Fruit fly (Drosophila melanogaster) whole organism, embryonic: Measurements from ENCODE around the gene Mbs.

ENCODE experiments used
- Antp ChIP-seq: fragments of 200-800 bp; sonication (Bioruptor generic); optimal IDR thresholded peaks from 3 replicates; lab custom pipeline; 2016; ENCODE audit warnings: missing biosample characterization, missing genetic modification characterization
- Bteb2 ChIP-seq: fragments of 200-800 bp; sonication (Bioruptor generic); optimal IDR thresholded peaks from 2 replicates; lab custom pipeline; 2016; ENCODE audit warnings: missing biosample characterization, missing genetic modification characterization
- CG10209 ChIP-seq: fragments of 200-800 bp; sonication (Bioruptor generic); optimal IDR thresholded peaks from 3 replicates; lab custom pipeline; 2017; ENCODE audit warnings: missing biosample characterization, mild to moderate bottlenecking, missing genetic modification characterization, missing genetic modification reagents
- CG11247 ChIP-seq: fragments of 200-800 bp; sonication (Bioruptor generic); IDR thresholded peaks from 2 replicates; pipeline ENCODE4 v1.3.6; 2022; ENCODE audit warnings: missing biosample characterization, missing genetic modification characterization
- CG11504 ChIP-seq: fragments of 200-800 bp; sonication (Bioruptor generic); optimal IDR thresholded peaks from 3 replicates; lab custom pipeline; 2019; ENCODE audit warnings: missing biosample characterization, mild to moderate bottlenecking, missing genetic modification characterization, moderate library complexity
- CG11696 ChIP-seq: fragments of 200-800 bp; sonication (Bioruptor generic); IDR thresholded peaks from 2 replicates; pipeline ENCODE4 v1.3.6; 2022; ENCODE audit warnings: missing biosample characterization, missing genetic modification characterization
- CG1233 ChIP-seq: fragments of 200-800 bp; sonication (Bioruptor generic); optimal IDR thresholded peaks from 4 replicates; lab custom pipeline; 2018; ENCODE audit warnings: missing biosample characterization, mild to moderate bottlenecking, missing genetic modification characterization
- CG13424 ChIP-seq: fragments of 200-800 bp; sonication (Bioruptor generic); optimal IDR thresholded peaks from 2 replicates; lab custom pipeline; 2019; ENCODE audit warnings: missing biosample characterization, mild to moderate bottlenecking, missing genetic modification characterization, moderate library complexity
- CG15011 ChIP-seq: fragments of 200-800 bp; sonication (Bioruptor generic); optimal IDR thresholded peaks from 3 replicates; lab custom pipeline; 2018; ENCODE audit warnings: missing biosample characterization, mild to moderate bottlenecking, missing genetic modification characterization
- CG2202 ChIP-seq: fragments of 200-800 bp; sonication (Bioruptor generic); optimal IDR thresholded peaks from 2 replicates; lab custom pipeline; 2018; ENCODE audit warnings: missing biosample characterization, mild to moderate bottlenecking, missing genetic modification characterization
- CG3065 ChIP-seq: fragments of 200-800 bp; sonication (Bioruptor generic); optimal IDR thresholded peaks from 2 replicates; lab custom pipeline; 2016; ENCODE audit warnings: missing biosample characterization, missing genetic modification characterization
- CG32532 ChIP-seq: fragments of 200-800 bp; sonication (Bioruptor generic); IDR thresholded peaks from 2 replicates; pipeline ENCODE4 v1.3.6; 2022; ENCODE audit warnings: missing biosample characterization, missing genetic modification characterization
- CG3407 ChIP-seq: fragments of 200-800 bp; sonication (Bioruptor generic); optimal IDR thresholded peaks from 2 replicates; lab custom pipeline; 2018; ENCODE audit warnings: missing biosample characterization, mild to moderate bottlenecking, missing genetic modification characterization
- CG3847 ChIP-seq: fragments of 200-800 bp; sonication (Bioruptor generic); IDR thresholded peaks from 2 replicates; pipeline ENCODE4 v1.3.6; 2022; ENCODE audit warnings: missing biosample characterization, missing genetic modification characterization
- CG4360 ChIP-seq: fragments of 200-800 bp; sonication (Bioruptor generic); IDR thresholded peaks from 2 replicates; pipeline ENCODE4 v1.3.6; 2022; ENCODE audit warnings: missing biosample characterization, missing genetic modification characterization
- CG4424 ChIP-seq: fragments of 200-800 bp; sonication (Bioruptor generic); optimal IDR thresholded peaks from 3 replicates; lab custom pipeline; 2016; ENCODE audit warnings: missing biosample characterization, missing genetic modification characterization
- CG6272 ChIP-seq: fragments of 200-800 bp; sonication (Bioruptor generic); IDR thresholded peaks from 2 replicates; pipeline ENCODE4 v1.3.6; 2022; ENCODE audit warnings: missing biosample characterization, missing genetic modification characterization
- CG8765 ChIP-seq: fragments of 200-800 bp; sonication (Bioruptor generic); IDR thresholded peaks from 2 replicates; pipeline ENCODE4 v1.3.6; 2022; ENCODE audit warnings: missing biosample characterization, missing genetic modification characterization
- CG8924 ChIP-seq: fragments of 200-800 bp; optimal IDR thresholded peaks from 3 replicates; lab custom pipeline; 2019; ENCODE audit warnings: missing biosample characterization, mild to moderate bottlenecking, missing genetic modification characterization, moderate library complexity
- CG8944 ChIP-seq: fragments of 200-800 bp; sonication (Bioruptor generic); optimal IDR thresholded peaks from 3 replicates; lab custom pipeline; 2016; ENCODE audit warnings: missing biosample characterization, missing genetic modification characterization
- CG9609 ChIP-seq: fragments of 200-800 bp; sonication (Bioruptor generic); optimal IDR thresholded peaks from 3 replicates; lab custom pipeline; 2016; ENCODE audit warnings: missing biosample characterization, missing genetic modification characterization
- Camta ChIP-seq: fragments of 200-800 bp; sonication (Bioruptor generic); optimal IDR thresholded peaks from 2 replicates; lab custom pipeline; 2016; ENCODE audit warnings: missing biosample characterization, missing genetic modification characterization
- Dip2 ChIP-seq: fragments of 200-800 bp; sonication (Bioruptor generic); IDR thresholded peaks from 2 replicates; pipeline ENCODE4 v1.3.6; 2022; ENCODE audit warnings: missing biosample characterization, missing genetic modification characterization
- Doc3 ChIP-seq: fragments of 200-800 bp; sonication (Bioruptor generic); IDR thresholded peaks from 3 replicates; pipeline ENCODE4 v1.3.6; 2022; ENCODE audit warnings: missing biosample characterization, missing genetic modification characterization; ENCODE audit not compliant: partially characterized antibody
- Gug ChIP-seq: fragments of 200-800 bp; sonication (Bioruptor generic); IDR thresholded peaks from 4 replicates; pipeline ENCODE4 v1.3.6; 2022; ENCODE audit warnings: missing biosample characterization, missing genetic modification characterization
- Lhr ChIP-seq: fragments of 200-800 bp; sonication (Bioruptor generic); optimal IDR thresholded peaks from 3 replicates; lab custom pipeline; 2017; ENCODE audit warnings: mild to moderate bottlenecking, missing biosample characterization, missing genetic modification reagents, missing genetic modification characterization
- NC2α ChIP-seq: fragments of 200-800 bp; sonication (Bioruptor generic); optimal IDR thresholded peaks from 2 replicates; lab custom pipeline; 2016; ENCODE audit warnings: missing biosample characterization, missing genetic modification characterization
- NC2β ChIP-seq: fragments of 200-800 bp; sonication (Bioruptor generic); optimal IDR thresholded peaks from 2 replicates; lab custom pipeline; 2016; ENCODE audit warnings: missing biosample characterization, missing genetic modification characterization
- NK7.1 ChIP-seq: fragments of 200-800 bp; sonication (Bioruptor generic); optimal IDR thresholded peaks from 3 replicates; lab custom pipeline; 2016; ENCODE audit warnings: missing biosample characterization, missing genetic modification characterization
- Optix ChIP-seq: fragments of 200-800 bp; sonication (Bioruptor generic); IDR thresholded peaks from 3 replicates; pipeline ENCODE4 v1.3.6; 2022; ENCODE audit warnings: missing biosample characterization, missing genetic modification characterization
- Pdp1 ChIP-seq, 2 experiments: fragments of 200-800 bp; sonication (Bioruptor generic); optimal IDR thresholded peaks; 3 replicates each; lab custom pipeline; 2016; ENCODE audit warnings: missing biosample characterization in 2 of 2, missing genetic modification characterization in 2 of 2, mild to moderate bottlenecking in 1 of 2, moderate library complexity in 1 of 2
- Sin3A ChIP-seq: fragments of >200 bp; optimal IDR thresholded peaks from 2 replicates; lab custom pipeline; 2018
- Sry-δ ChIP-seq: fragments of 200-800 bp; sonication (Bioruptor generic); optimal IDR thresholded peaks from 2 replicates; lab custom pipeline; 2016; ENCODE audit warnings: missing biosample characterization, missing genetic modification characterization
- Ssrp ChIP-seq: fragments of 200-800 bp; sonication (Bioruptor generic); optimal IDR thresholded peaks from 2 replicates; lab custom pipeline; 2018; ENCODE audit warnings: missing biosample characterization, mild to moderate bottlenecking, missing genetic modification characterization, moderate library complexity
- al ChIP-seq: fragments of 200-800 bp; sonication (Bioruptor generic); IDR thresholded peaks from 2 replicates; pipeline ENCODE4 v1.3.6; 2022; ENCODE audit warnings: missing biosample characterization, missing genetic modification characterization
- btn ChIP-seq: fragments of 200-800 bp; sonication (Bioruptor generic); optimal IDR thresholded peaks from 2 replicates; lab custom pipeline; 2016; ENCODE audit warnings: missing biosample characterization, missing genetic modification characterization
- cad ChIP-seq: fragments of >200 bp; optimal IDR thresholded peaks from 2 replicates; lab custom pipeline; 2017; ENCODE audit warnings: missing biosample characterization, missing genetic modification characterization
- chif ChIP-seq, 2 experiments: fragments of 200-800 bp; sonication (Bioruptor generic); optimal IDR thresholded peaks; 3 replicates each; lab custom pipeline; 2016; ENCODE audit warnings: missing biosample characterization in 2 of 2, missing genetic modification characterization in 2 of 2
- dan ChIP-seq: fragments of 200-800 bp; sonication (Bioruptor generic); IDR thresholded peaks from 2 replicates; pipeline ENCODE4 v1.3.6; 2022; ENCODE audit warnings: missing biosample characterization, missing genetic modification characterization
- fd96Cb ChIP-seq: fragments of 200-800 bp; sonication (Bioruptor generic); optimal IDR thresholded peaks from 2 replicates; lab custom pipeline; 2018; ENCODE audit warnings: missing biosample characterization, mild to moderate bottlenecking, missing genetic modification characterization, moderate library complexity
- ftz-f1 ChIP-seq: fragments of 200-800 bp; sonication (Bioruptor generic); optimal IDR thresholded peaks from 2 replicates; lab custom pipeline; 2016; ENCODE audit warnings: missing biosample characterization, missing genetic modification characterization
- h ChIP-seq: fragments of >200 bp; optimal IDR thresholded peaks from 2 replicates; lab custom pipeline; 2017
- hkb ChIP-seq, 2 experiments: fragments of 200-800 bp in 1 of 2; fragments of >200 bp in 1 of 2; sonication (Bioruptor generic) in 1 of 2; IDR thresholded peaks in 1 of 2; optimal IDR thresholded peaks in 1 of 2; 2 replicates each; pipeline versions ENCODE4 v1.3.6 to Lab custom; 2017 to 2022; ENCODE audit warnings: missing biosample characterization in 1 of 2, missing genetic modification characterization in 1 of 2
- klu ChIP-seq: fragments of 200-800 bp; sonication (Bioruptor generic); IDR thresholded peaks from 2 replicates; pipeline ENCODE4 v1.3.6; 2022; ENCODE audit warnings: missing biosample characterization, missing genetic modification characterization
- lilli ChIP-seq: fragments of 200-800 bp; sonication (Bioruptor generic); optimal IDR thresholded peaks from 3 replicates; lab custom pipeline; 2016; ENCODE audit warnings: missing biosample characterization, missing genetic modification characterization
- onecut ChIP-seq: fragments of 200-800 bp; sonication (Bioruptor generic); IDR thresholded peaks from 2 replicates; pipeline ENCODE4 v1.3.6; 2022; ENCODE audit warnings: missing biosample characterization, missing genetic modification characterization
- org-1 ChIP-seq: fragments of 200-800 bp; sonication (Bioruptor generic); optimal IDR thresholded peaks from 2 replicates; lab custom pipeline; 2017; ENCODE audit warnings: missing biosample characterization, missing genetic modification characterization
- pb ChIP-seq: fragments of 200-800 bp; sonication (Bioruptor generic); optimal IDR thresholded peaks from 3 replicates; lab custom pipeline; 2016; ENCODE audit warnings: missing biosample characterization, missing genetic modification characterization
- psq ChIP-seq: fragments of 200-800 bp; sonication (Bioruptor generic); optimal IDR thresholded peaks from 2 replicates; lab custom pipeline; 2017; ENCODE audit warnings: missing biosample characterization, missing genetic modification characterization
- pum ChIP-seq: fragments of 200-800 bp; sonication (Bioruptor generic); optimal IDR thresholded peaks from 2 replicates; lab custom pipeline; 2016; ENCODE audit warnings: missing biosample characterization, missing genetic modification characterization
- ranshi ChIP-seq: fragments of 200-800 bp; sonication (Bioruptor generic); IDR thresholded peaks from 2 replicates; pipeline ENCODE4 v1.3.6; 2022; ENCODE audit warnings: missing biosample characterization, missing genetic modification characterization
- unc-4 ChIP-seq: fragments of 200-800 bp; sonication (Bioruptor generic); IDR thresholded peaks from 2 replicates; pipeline ENCODE4 v1.3.6; 2022; ENCODE audit warnings: missing biosample characterization, missing genetic modification characterization; ENCODE audit not compliant: partially characterized antibody

The Mbs gene

DNA sequence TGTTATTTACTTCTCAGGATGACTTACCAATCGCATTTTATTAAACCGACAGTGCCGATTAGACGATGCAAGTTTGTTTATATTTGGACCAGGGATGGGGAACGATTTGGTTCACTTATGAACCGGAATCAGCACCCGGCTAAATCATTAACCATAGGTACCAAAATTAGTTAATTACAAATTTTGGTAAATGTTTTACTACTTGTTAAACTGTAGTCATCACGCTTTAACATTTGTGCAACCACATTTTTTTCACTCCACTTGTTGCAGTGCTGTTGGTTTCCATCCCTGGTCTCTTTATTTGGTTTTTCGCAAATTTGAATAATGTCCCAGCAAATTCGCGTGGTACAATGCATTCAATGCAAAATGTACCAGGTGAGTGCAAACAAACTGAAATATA is 53.8 kb downstream of the Mbs start, which contains the start of the genes IntS9 and CG43295 (continued):
- TF ChIP-seq Optix (GFP tag; lab: Robert Waterston, UW) (peak; percentile 82), Lhr (peak; percentile 48), al (GFP tag; lab: Robert Waterston, UW) (peak; percentile 80), Antp (GFP tag; lab: Kevin White, UChicago) (peak; percentile 89), Pdp1 (GFP tag; optimal IDR thresholded peaks at IDR 0.05; lab: Kevin White, UChicago) (peak; percentile 85), NC2α (GFP tag; lab: Kevin White, UChicago) (peak; percentile 79), CG8944 (GFP tag; lab: Kevin White, UChicago) (peak; percentile 86), CG4360 (no peak), NC2β (GFP tag; lab: Kevin White, UChicago) (peak; percentile 89), NK7.1 (peak; percentile 62), Ssrp (tag; lab: Kevin White, UChicago) (peak; percentile 78), Dip2 (GFP tag; lab: Robert Waterston, UW) (no peak), Gug (GFP tag; lab: Robert Waterston, UW) (peak; percentile 68), CG9609 (GFP tag; lab: Kevin White, UChicago) (peak; percentile 85), h (no peak), cad (GFP tag; lab: Kevin White, UChicago) (no peak), Bteb2 (GFP tag; lab: Kevin White, UChicago) (peak; percentile 80), unc-4 (GFP tag; lab: Robert Waterston, UW) (no peak), CG2202 (tag; lab: Kevin White, UChicago) (peak; percentile 55), ftz-f1 (GFP tag; lab: Kevin White, UChicago) (no peak), CG13424 (tag; lab: Kevin White, UChicago) (peak; percentile 78), CG15011 (no peak), org-1 (GFP tag; lab: Kevin White, UChicago) (peak; percentile 75), CG3065 (GFP tag; lab: Kevin White, UChicago) (peak; percentile 75), psq (GFP tag; lab: Kevin White, UChicago) (peak; percentile 25), dan (no peak; the same call in 1 of the 2 replicates), Sry-δ (peak; percentile 61), CG6272 (GFP tag; lab: Robert Waterston, UW) (peak; percentile 77), CG3407 (no peak), chif (GFP tag; optimal IDR thresholded peaks at IDR 0.05; lab: Kevin White, UChicago) (peak; percentile 79 to 85), CG11696 (GFP tag; lab: Robert Waterston, UW) (peak; percentile 65), CG8924 (tag; lab: Kevin White, UChicago) (no peak), lilli (GFP tag; lab: Kevin White, UChicago) (peak; percentile 93), Sin3A (peak; percentile 39), CG32532 (GFP tag; lab: Robert Waterston, UW) (peak; percentile 86), btn (peak; percentile 80), onecut (GFP tag; lab: Robert Waterston, UW) (peak; percentile 47), CG3847 (GFP tag; lab: Robert Waterston, UW) (peak; percentile 65), CG1233 (GFP tag; lab: Kevin White, UChicago) (peak; percentile 58), CG11247 (GFP tag; lab: Robert Waterston, UW) (peak; percentile 62), ranshi (GFP tag; lab: Robert Waterston, UW) (peak; percentile 85), CG10209 (GFP tag; lab: Kevin White, UChicago) (peak; percentile 67), CG4424 (peak; percentile 87), CG11504 (no peak), pum (GFP tag; lab: Kevin White, UChicago) (peak; percentile 88), pb (GFP tag; lab: Kevin White, UChicago) (peak; percentile 70), fd96Cb (peak; percentile 75), klu (GFP tag; lab: Robert Waterston, UW) (no peak; the same call in 1 of the 2 replicates), Doc3 (GFP tag; lab: Robert Waterston, UW) (no peak; the same call in 2 of the 3 replicates), hkb (optimal IDR thresholded peaks at IDR 0.05; lab: Kevin White, UChicago) (no peak), hkb (GFP tag; IDR thresholded peaks at IDR 0.05; lab: Robert Waterston, UW) (peak; percentile 89), CG8765 (GFP tag; lab: Robert Waterston, UW) (peak; percentile 75), Camta (GFP tag; lab: Kevin White, UChicago) (peak; percentile 89)
